Worm (Caenorhabditis elegans) whole organism, midembryonic: Measurements from ENCODE around the gene pat-12.

Experiments
- T22C8.4 ChIP-seq: fragments of 200-800 bp; sonication (Bioruptor generic); IDR thresholded peaks from 2 replicates; pipeline ENCODE4 v1.3.6; 2022; ENCODE audit warnings: missing genetic modification characterization, missing compliant biosample characterization
- cog-1 ChIP-seq: sonication (generic microtip); optimal IDR thresholded peaks from 2 replicates; lab custom pipeline; 2016; ENCODE audit warnings: missing genetic modification characterization, missing compliant biosample characterization
- flt-1 ChIP-seq: fragments of 200-800 bp; sonication (Bioruptor generic); IDR thresholded peaks from 2 replicates; pipeline ENCODE4 v1.3.6; 2022; ENCODE audit warnings: missing genetic modification characterization, missing compliant biosample characterization
- klf-2 ChIP-seq: fragments of 200-800 bp; sonication (Bioruptor generic); conservative IDR thresholded peaks from 2 replicates; pipeline ENCODE4 v1.3.6; 2022; ENCODE audit warnings: missing genetic modification reagents, missing genetic modification characterization, missing compliant biosample characterization
- med-1 ChIP-seq: sonication (generic microtip); optimal IDR thresholded peaks from 2 replicates; lab custom pipeline; 2017; ENCODE audit warnings: missing genetic modification characterization, mild to moderate bottlenecking, missing compliant biosample characterization, antibody characterized with exemption, missing genetic modification reagents; ENCODE audit not compliant: insufficient read depth
- ref-1 ChIP-seq: fragments of 200-800 bp; sonication (Bioruptor generic); conservative IDR thresholded peaks from 2 replicates; pipeline ENCODE4 v1.3.6; 2022; ENCODE audit warnings: missing genetic modification reagents, missing genetic modification characterization, missing compliant biosample characterization
- tab-1 ChIP-seq: fragments of 200-800 bp; sonication (Bioruptor generic); IDR thresholded peaks from 2 replicates; pipeline ENCODE4 v1.3.6; 2022; ENCODE audit warnings: missing genetic modification characterization, missing compliant biosample characterization
- ztf-23 ChIP-seq: fragments of 200-800 bp; sonication (Bioruptor generic); IDR thresholded peaks from 2 replicates; pipeline ENCODE4 v1.3.6; 2022; ENCODE audit warnings: missing genetic modification reagents, missing genetic modification characterization, missing compliant biosample characterization
- ztf-29 ChIP-seq: fragments of 200-800 bp; sonication (Bioruptor generic); IDR thresholded peaks from 2 replicates; pipeline ENCODE4 v1.3.6; 2022; ENCODE audit warnings: missing genetic modification reagents, missing genetic modification characterization, missing compliant biosample characterization

The pat-12 gene

DNA sequence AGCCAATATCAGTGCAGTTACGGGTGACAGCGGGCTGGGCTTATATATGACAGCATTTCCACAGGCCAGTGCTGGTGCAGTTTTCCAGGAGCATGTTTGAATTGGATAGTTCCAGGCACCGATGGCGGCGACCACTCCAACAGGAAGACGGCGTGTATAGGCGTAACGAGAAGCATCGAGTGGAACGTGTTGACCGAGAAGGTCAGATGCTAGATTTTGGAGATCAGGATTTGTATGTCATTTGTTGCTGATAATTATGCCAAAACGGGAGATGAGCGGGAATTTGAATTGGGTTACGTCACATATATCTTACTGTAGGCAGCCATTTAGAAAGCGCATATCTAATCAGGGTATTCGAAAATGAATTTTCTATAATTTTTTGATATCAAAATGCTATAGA is 23.2 kb upstream of the pat-12 start:
- no peak for TF ChIP-seq ztf-23 (GFP tag; lab: Robert Waterston, UW)
- no peak for TF ChIP-seq flt-1
- TF ChIP-seq ref-1 (GFP tag; lab: Robert Waterston, UW): no peak
- TF ChIP-seq T22C8.4: no peak
- TF ChIP-seq klf-2 (GFP tag; lab: Robert Waterston, UW): no peak
- no peak for TF ChIP-seq med-1 (GFP tag; lab: Kevin White, UChicago)

DNA sequence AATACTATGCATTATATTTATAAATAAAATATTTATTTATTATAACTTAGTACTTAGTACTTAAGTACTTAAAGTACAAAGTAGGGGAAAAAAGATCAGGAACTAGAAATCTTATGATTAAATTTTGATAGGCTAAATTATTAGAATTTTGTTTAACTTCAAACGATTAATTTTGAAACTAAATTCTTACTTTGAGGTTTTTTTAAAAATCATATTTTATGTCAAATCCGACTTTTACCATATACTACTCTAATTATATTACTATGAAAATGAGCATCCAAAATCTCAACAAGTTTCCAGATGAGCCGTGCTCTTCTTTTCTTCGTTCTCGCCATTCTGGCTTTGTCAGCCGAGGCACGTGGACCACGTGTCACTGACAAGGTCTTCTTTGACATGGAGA is 20.9 kb upstream of the pat-12 start, which contains the start of gene cyn-6:
Gene cyn-6, plus strand, starts transcription at position 301 of the 400 bp plus-strand sequence.
- no peak for TF ChIP-seq ref-1 (GFP tag; lab: Robert Waterston, UW)

DNA sequence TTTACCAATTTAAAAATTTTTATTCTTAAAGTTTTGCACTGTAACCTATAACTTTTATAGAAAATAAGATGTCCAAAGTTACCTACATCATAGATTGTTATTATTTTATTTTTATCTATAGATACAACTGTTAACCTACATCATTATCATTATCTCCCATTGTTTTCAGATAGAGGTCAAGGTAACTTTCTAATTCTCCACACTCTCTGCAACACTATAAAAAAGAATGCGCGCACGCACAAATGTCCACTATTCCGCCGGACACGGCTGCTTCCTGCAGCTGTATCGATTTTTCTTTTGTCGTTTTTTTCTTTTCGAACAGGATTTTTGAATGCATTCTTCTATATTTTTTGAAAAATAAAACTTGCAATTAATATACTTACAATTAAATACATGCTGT is 20.4 kb upstream of the pat-12 start:
- no peak for TF ChIP-seq tab-1
- TF ChIP-seq ztf-29 (GFP tag; lab: Robert Waterston, UW): no peak
- TF ChIP-seq ref-1 (GFP tag; lab: Robert Waterston, UW): no peak
- no peak for TF ChIP-seq cog-1 (tag; lab: Kevin White, UChicago)
- TF ChIP-seq ztf-23 (GFP tag; lab: Robert Waterston, UW): no peak
- TF ChIP-seq T22C8.4: no peak
- TF ChIP-seq klf-2 (GFP tag; lab: Robert Waterston, UW): no peak
- no peak for TF ChIP-seq med-1 (GFP tag; lab: Kevin White, UChicago)
- no peak for TF ChIP-seq flt-1

DNA sequence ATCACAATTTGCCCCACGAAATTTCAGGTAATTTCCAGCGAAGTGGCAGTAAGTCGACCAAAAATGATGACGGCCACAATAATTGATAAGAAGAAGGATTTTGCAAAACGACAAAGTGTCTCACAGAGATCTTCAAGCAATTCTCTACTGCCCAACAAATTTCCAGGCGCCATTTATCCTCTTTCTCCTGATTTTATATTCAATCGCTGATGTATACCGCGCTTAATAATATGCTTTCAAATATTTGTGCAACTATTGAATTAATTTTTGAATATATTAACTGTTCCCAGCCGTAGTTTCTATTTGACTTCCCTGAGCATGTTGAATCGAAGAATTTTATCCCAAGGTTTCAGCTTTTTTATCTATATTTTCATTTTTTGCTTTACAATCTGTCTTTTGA is 18.7 kb upstream of the pat-12 start, which contains the start of gene tpst-2:
Gene tpst-2, plus strand, starts transcription at position 301 of the 400 bp plus-strand sequence.
- TF ChIP-seq ztf-23 (GFP tag; lab: Robert Waterston, UW) (no peak), med-1 (GFP tag; lab: Kevin White, UChicago) (no peak), flt-1 (no peak), tab-1 (no peak), ref-1 (GFP tag; lab: Robert Waterston, UW) (no peak), cog-1 (tag; lab: Kevin White, UChicago) (no peak), T22C8.4 (no peak), klf-2 (GFP tag; lab: Robert Waterston, UW) (no peak), ztf-29 (GFP tag; lab: Robert Waterston, UW) (no peak)

DNA sequence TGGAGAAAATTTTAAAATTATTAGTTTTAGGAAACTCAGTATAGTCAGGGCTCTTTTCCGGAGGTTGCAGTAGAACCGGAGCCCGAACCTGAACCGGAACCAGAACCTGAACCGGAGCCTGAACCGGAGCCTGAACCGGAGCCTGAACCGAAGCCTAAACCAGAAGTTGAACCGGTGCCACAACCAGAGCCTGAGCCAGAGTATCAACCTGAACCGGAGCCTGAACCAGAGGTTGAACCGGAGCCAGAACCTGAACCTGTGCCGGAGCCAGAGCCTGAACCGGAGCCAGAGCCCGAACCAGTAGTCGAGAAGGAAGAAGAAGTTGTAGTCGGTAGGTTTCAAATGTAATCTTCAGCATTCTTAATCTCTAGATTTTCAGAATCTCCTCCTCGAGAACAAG is 16.3 kb upstream of the pat-12 start:
- TF ChIP-seq ztf-29 (GFP tag; lab: Robert Waterston, UW) (no peak), ztf-23 (GFP tag; lab: Robert Waterston, UW) (no peak), tab-1 (no peak), flt-1 (no peak), ref-1 (GFP tag; lab: Robert Waterston, UW) (no peak), klf-2 (GFP tag; lab: Robert Waterston, UW) (no peak), cog-1 (tag; lab: Kevin White, UChicago) (no peak), T22C8.4 (no peak), med-1 (GFP tag; lab: Kevin White, UChicago) (no peak)

DNA sequence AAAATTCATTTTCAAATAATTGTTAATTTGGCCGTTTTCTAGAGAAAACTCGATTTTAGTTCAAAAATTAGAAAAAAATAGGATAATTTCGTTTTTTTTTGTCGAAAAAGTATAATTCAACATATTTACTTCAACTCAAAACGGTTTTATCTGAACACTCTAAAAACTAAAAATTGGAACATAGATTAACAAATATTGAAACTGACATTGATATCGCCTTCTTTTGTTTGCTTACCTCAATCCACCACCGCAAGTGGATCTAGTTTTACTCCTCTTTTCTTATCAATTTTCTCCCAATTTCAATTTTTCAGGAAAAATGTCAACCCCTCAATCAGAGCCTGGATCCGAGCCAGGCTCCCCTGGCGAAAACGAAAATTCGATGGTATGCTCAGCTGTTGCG is 12.7 kb upstream of the pat-12 start, which contains the start of gene ptl-1:
Gene ptl-1, plus strand, starts transcription at position 301 of the 400 bp plus-strand sequence.
- TF ChIP-seq ztf-23 (GFP tag; lab: Robert Waterston, UW) (no peak), flt-1 (no peak), klf-2 (GFP tag; lab: Robert Waterston, UW) (no peak), tab-1 (no peak), med-1 (GFP tag; lab: Kevin White, UChicago) (no peak), T22C8.4 (no peak), cog-1 (tag; lab: Kevin White, UChicago) (no peak), ref-1 (GFP tag; lab: Robert Waterston, UW) (no peak), ztf-29 (GFP tag; lab: Robert Waterston, UW) (no peak)

DNA sequence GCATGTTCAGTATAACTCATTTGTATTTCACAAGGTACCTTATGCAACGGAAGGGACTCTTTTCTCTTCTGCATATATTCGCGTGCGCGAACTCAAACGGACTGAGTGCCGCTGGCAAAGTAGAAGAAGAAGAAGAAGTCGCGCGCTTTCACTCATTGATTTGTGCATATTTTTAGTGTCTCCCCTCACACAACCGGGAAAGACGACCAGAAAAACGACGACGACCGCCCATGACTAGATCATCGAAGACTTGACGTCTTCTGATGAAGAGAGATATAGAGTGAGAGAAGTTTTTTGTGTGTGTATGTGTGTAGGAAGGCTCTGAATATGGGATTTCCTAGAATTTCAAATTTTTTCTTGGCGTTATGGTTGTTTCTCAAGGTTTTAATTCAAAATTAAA is 12.2 kb upstream of the pat-12 start:
- TF ChIP-seq ref-1 (GFP tag; lab: Robert Waterston, UW) (no peak), klf-2 (GFP tag; lab: Robert Waterston, UW) (no peak)

DNA sequence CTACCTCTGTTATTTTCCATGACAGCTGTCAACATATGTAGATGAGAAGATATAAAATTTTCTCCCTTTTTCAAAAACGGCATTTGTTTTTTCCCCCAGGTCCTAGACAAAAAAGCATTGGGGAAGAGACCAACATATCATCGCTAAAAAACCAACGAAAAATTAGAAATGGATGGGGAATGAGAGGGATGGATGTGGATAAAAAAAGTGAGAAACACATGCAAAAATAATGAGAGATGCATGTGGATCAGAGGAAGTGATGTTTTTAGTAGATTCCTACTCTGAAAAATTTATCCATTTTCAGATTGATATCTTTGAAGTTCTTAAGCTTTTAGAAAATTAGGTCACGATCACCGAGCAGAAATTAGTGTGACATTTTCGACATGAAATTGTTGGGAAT is 10.3 kb upstream of the pat-12 start:
- TF ChIP-seq tab-1 (no peak), ref-1 (GFP tag; lab: Robert Waterston, UW) (no peak), cog-1 (tag; lab: Kevin White, UChicago) (no peak), T22C8.4 (no peak)

DNA sequence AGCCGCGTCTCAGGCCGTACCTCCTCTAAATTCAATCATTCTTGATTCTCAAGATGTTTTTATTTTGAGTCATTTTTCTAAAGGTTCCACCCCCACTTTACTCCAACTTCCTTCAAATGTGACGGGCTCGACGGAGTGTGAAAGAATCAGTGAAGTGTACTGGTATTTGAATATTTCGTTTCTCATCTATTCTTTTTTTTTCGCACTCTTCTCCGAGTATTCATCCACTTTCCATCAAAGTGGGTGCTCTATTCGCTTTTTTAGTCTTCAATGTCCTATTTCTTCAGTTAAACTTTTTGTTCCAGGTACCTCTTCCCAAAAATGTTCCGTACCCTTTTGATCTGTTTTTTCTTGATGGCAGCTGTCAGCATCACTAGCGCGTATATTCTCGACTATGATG is 9.2 kb upstream of the pat-12 start, which contains the start of gene nlp-52:
Gene nlp-52, plus strand, starts transcription at position 301 of the 400 bp plus-strand sequence.
- no peak for TF ChIP-seq T22C8.4
- TF ChIP-seq tab-1: no peak
- TF ChIP-seq ref-1 (GFP tag; lab: Robert Waterston, UW): no peak
- no peak for TF ChIP-seq flt-1
- TF ChIP-seq ztf-23 (GFP tag; lab: Robert Waterston, UW): no peak
- no peak for TF ChIP-seq cog-1 (tag; lab: Kevin White, UChicago)
- TF ChIP-seq klf-2 (GFP tag; lab: Robert Waterston, UW): no peak
- no peak for TF ChIP-seq med-1 (GFP tag; lab: Kevin White, UChicago)
- TF ChIP-seq ztf-29 (GFP tag; lab: Robert Waterston, UW): no peak

DNA sequence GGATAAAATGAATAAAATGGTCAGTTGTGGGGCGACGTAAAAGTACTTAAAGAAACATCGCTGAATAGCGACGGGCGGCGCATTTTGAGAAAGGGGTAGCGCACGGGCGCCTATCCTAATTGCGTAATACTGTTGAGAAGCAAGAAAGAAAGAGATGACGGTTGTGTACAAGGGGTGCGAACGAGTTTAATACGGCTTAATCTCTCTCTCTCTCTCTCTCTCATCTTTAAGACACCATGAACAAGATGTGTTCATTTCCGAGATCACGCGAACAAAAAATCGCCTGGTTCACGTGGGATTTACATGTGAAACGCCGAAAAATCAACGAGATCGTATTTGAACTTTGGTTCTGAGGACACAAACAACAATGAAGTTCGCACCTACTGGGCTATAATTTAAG is 7.4 kb upstream of the pat-12 start:
- TF ChIP-seq cog-1 (tag; lab: Kevin White, UChicago) (no peak), ztf-23 (GFP tag; lab: Robert Waterston, UW) (no peak), ref-1 (GFP tag; lab: Robert Waterston, UW) (no peak), tab-1 (no peak), med-1 (GFP tag; lab: Kevin White, UChicago) (no peak), klf-2 (GFP tag; lab: Robert Waterston, UW) (no peak), T22C8.4 (no peak), ztf-29 (GFP tag; lab: Robert Waterston, UW) (no peak), flt-1 (no peak)
